Fruit fly (Drosophila melanogaster) whole organism, pupa: Measurements from ENCODE around the gene CG14974.

Experiments
- CG17806 ChIP-seq: fragments of 200-800 bp; sonication (Bioruptor generic); optimal IDR thresholded peaks from 2 replicates; lab custom pipeline; 2018; ENCODE audit warnings: missing biosample characterization, mild to moderate bottlenecking, missing genetic modification characterization, moderate library complexity
- CG32121 ChIP-seq: fragments of 200-800 bp; sonication (Bioruptor generic); IDR thresholded peaks from 2 replicates; pipeline ENCODE4 v1.3.6; 2022; ENCODE audit warnings: missing biosample characterization, missing genetic modification characterization
- CG34367 ChIP-seq: fragments of 200-800 bp; sonication (Bioruptor generic); optimal IDR thresholded peaks from 2 replicates; lab custom pipeline; 2018; ENCODE audit warnings: missing biosample characterization, mild to moderate bottlenecking, missing genetic modification characterization
- CG8159 ChIP-seq: fragments of 200-800 bp; sonication (Bioruptor generic); optimal IDR thresholded peaks from 3 replicates; lab custom pipeline; 2018; ENCODE audit warnings: missing biosample characterization, mild to moderate bottlenecking, missing genetic modification characterization, moderate library complexity
- EcR ChIP-seq: fragments of 200-800 bp; sonication (Bioruptor generic); optimal IDR thresholded peaks from 3 replicates; lab custom pipeline; 2019; ENCODE audit warnings: missing biosample characterization, missing genetic modification characterization, mild to moderate bottlenecking, moderate library complexity, missing genetic modification reagents
- Ets98B ChIP-seq: fragments of 200-800 bp; sonication (Bioruptor generic); IDR thresholded peaks from 2 replicates; pipeline ENCODE4 v1.3.6; 2022; ENCODE audit warnings: missing biosample characterization, missing genetic modification characterization
- Snoo ChIP-seq: fragments of 200-800 bp; sonication (Bioruptor generic); optimal IDR thresholded peaks from 3 replicates; lab custom pipeline; 2017; ENCODE audit warnings: missing biosample characterization, mild to moderate bottlenecking, missing genetic modification characterization, inconsistent platforms

DNA sequence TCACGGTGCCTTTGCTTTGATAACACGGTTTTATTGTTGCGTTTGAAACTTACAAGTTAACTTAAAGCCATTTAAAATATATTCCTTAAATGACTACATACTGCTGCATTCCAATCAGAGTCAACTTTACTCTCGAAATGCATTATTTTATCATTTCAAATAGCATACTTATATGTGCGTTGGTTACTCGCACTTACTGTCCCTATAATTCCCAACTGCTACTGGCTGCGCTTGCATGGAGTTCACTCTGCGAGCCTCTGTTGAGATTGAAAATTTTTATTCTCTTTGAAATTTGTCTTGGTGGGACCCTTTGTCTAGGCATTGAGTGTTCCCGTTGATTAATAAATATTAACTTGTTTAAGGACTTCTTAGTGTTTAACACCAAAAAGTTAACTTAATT is 27.3 kb downstream of the CG14974 start:
- TF ChIP-seq CG34367 (tag; lab: Kevin White, UChicago) (no peak), Ets98B (GFP tag; lab: Robert Waterston, UW) (no peak), Snoo (tag; lab: Kevin White, UChicago) (no peak), CG32121 (no peak), CG17806 (tag; lab: Kevin White, UChicago) (no peak), EcR (GFP tag; lab: Kevin White, UChicago) (no peak), CG8159 (tag; lab: Kevin White, UChicago) (no peak)
